Worm (Caenorhabditis elegans) whole organism, L4/young adult: Measurements from ENCODE around the gene T26C5.5.

Source experiments
- W03F9.2 ChIP-seq: fragments of 150-350 bp; optimal IDR thresholded peaks from 2 replicates; lab custom pipeline; 2014; ENCODE audit warnings: missing biosample characterization, missing genetic modification characterization
- dao-5 ChIP-seq: sonication (generic microtip); optimal IDR thresholded peaks from 2 replicates; lab custom pipeline; 2016; ENCODE audit warnings: missing genotype, missing genetic modification characterization, moderate library complexity, missing compliant biosample characterization
- him-1 ChIP-seq: sonication (generic microtip); optimal IDR thresholded peaks from 2 replicates; lab custom pipeline; 2016; ENCODE audit warnings: missing genotype, missing genetic modification reagents, missing genetic modification characterization, missing compliant biosample characterization

T26C5.5 gene

ce11 chrII:9246648-9247047 is at the start of gene T26C5.5:
Gene T26C5.5, minus strand, starts transcription at chrII:9246748.
- TF ChIP-seq W03F9.2 (tag; lab: Kevin White, UChicago) (no peak), dao-5 (no peak), him-1 (tag; lab: Kevin White, UChicago) (no peak)

ce11 chrII:9295678-9296077 is 49.1 kb upstream of the T26C5.5 start, which contains the start of gene C01G6.9:
Gene C01G6.9, minus strand, starts transcription at chrII:9295818.
- TF ChIP-seq him-1 (tag; lab: Kevin White, UChicago) (no peak), dao-5 (no peak), W03F9.2 (tag; lab: Kevin White, UChicago) (no peak)

ce11 chrII:9291632-9292031 is 45.1 kb upstream of the T26C5.5 start, which contains the start of gene acs-7:
Gene acs-7, plus strand, starts transcription at chrII:9292017.
- TF ChIP-seq W03F9.2 (tag; lab: Kevin White, UChicago) (no peak), him-1 (tag; lab: Kevin White, UChicago) (no peak), dao-5 (no peak)

ce11 chrII:9289127-9289526 is 42.6 kb upstream of the T26C5.5 start:
- TF ChIP-seq dao-5 (no peak), him-1 (tag; lab: Kevin White, UChicago) (no peak), W03F9.2 (tag; lab: Kevin White, UChicago) (no peak)

DNA sequence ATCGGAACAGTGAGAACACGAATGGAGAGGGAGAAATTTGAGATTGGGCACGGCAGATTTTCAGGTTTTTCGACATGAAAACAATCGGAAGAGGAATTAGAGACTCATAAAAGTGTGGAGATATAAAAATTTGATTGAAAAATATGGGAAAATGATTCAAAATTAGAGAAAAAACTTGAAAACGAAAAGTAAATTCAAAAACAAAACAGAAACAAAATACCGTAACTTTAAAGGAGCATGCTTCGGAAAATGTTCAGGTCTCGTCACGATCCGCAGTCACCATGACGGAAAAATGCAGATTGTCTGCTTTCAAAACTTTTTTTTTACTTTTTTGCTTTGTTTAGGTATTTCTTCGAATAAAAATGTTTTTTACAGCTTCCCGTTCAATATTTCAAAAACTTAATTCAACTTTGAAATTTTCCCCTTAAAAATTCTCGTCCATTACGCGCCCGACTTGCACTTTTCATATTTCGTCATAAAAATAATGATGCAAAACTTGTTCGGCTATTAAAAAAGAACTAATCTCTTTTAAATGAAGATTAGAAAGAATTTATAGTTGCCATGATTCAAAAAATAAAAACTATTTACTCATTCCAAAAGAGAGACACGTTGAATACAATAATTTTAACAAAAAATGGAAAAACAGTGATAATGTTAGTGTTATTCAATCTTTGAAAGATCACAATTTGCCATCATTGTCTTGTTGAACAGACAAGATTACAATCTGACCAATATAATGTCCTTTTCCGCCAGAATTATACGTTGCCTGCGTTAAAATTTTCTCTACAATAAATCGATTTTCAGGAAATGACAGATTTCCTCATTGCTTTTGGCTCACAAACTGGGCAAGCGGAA is 38.9 kb upstream of the T26C5.5 start, which contains the start of gene mtrr-1:
mtrr-1 (plus strand) TSS at position 805 of the 855 bp plus-strand sequence.
- TF ChIP-seq dao-5 (no peak), him-1 (tag; lab: Kevin White, UChicago) (no peak), W03F9.2 (tag; lab: Kevin White, UChicago) (peak; percentile 25)

DNA sequence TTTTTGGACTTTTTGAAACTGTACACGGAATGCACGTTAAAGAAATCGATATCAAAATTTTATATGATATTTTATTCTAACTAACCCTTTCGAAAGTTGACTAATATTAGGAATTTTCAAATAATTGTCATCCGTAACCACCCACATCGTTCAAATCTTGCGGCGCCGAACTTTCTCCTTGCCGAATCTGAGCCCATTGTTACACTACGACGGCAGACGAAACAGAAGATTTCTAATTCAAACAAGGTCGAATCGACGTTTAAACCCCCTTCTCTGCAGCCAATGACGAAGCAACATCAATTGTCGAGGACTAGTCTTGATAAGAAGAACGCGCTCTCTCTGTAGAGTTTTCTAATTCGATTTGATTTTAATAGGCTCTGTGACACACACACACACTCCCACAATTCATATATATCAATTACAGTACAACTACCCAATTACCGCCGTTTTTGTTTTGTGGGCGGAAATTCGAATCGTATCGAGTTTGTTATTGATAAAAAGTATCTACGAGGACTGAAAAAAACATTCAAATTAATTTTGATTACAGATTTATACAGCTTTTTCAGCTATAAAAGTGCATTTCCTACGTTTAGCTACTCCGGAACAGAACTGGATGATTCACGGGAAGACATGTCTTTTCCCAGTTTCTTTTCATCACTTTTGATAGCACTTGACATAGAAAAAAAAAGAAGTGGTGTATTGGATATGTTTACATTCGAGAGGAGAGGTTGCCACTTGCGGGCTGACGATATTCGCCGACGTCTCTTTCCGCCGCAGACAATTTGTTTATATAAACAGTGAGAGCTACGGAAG is 38.0 kb upstream of the T26C5.5 start:
- TF ChIP-seq dao-5 (no peak), W03F9.2 (tag; lab: Kevin White, UChicago) (no peak), him-1 (tag; lab: Kevin White, UChicago) (no peak)

DNA sequence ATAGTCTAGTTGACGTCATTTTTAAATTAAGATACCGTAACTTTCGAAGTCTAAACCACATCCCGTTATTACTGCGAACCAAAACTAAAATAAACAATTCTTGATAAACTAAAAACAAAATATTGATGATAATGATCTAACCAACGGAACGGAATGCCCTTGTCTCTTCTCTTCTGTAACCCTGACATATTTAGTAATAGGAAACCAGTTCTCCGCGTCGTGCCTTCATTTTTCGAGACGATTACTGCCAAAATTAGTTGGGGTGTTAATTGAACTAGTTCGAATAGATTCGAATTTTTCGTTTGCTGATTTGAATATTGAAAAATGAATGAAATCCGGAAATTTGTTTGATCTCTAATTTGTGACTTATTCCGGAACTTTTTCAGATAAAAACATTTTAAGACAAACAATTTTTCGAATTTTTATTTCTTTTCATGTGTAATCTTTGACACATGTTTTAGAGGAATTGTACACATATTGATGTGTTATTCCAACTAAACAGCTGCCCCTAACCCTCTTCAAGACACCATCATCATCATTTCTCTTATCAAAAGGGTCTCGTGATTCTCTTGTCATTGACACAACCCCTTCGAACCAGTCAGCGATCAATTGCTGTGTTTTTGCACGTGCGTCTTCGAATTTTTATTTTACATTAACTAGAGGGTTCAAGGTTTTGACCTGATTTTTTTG is 37.3 kb upstream of the T26C5.5 start:
- TF ChIP-seq W03F9.2 (tag; lab: Kevin White, UChicago): peak; percentile 30
- TF ChIP-seq dao-5: no peak
- no peak for TF ChIP-seq him-1 (tag; lab: Kevin White, UChicago)

DNA sequence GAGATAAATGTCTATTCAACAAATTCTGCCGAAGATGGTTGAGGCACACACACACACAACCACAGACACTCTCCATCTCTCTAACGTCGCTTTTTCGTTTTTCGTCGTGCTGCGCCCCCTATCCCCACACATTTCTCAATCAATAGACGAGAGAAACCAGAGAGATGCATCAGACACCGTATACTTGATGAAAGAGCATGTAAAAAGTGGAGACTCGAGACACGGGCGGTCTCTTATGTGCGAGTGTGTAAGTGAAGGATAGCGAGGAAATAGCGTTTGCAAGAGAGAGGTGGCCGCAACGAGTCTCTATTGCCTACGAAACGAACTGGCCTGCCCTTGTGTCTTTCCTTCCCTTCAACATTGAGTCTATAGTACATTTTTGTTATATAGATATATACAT is 36.2 kb upstream of the T26C5.5 start:
- TF ChIP-seq W03F9.2 (tag; lab: Kevin White, UChicago) (peak; percentile 53), dao-5 (peak; percentile 70), him-1 (tag; lab: Kevin White, UChicago) (peak; percentile 72)

DNA sequence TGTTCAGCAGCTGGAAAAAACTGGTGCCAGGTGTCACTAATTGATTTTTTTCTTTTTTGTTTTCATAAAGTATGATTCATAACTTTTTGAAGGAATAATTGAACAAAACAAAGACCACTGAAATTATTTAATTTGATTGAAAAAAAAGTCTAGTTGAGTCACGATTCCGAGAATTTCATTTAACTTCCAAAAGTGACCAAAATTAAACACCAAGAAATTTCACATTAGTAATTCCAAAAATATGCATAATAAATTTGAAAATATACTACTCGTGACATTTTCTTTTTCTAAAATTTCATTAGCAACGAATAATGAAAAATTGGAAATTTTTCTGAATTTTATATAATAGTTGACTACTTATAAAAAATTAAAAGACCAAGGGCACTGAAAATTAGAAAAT is 35.5 kb upstream of the T26C5.5 start:
- no peak for TF ChIP-seq dao-5
- no peak for TF ChIP-seq him-1 (tag; lab: Kevin White, UChicago)
- no peak for TF ChIP-seq W03F9.2 (tag; lab: Kevin White, UChicago)

DNA sequence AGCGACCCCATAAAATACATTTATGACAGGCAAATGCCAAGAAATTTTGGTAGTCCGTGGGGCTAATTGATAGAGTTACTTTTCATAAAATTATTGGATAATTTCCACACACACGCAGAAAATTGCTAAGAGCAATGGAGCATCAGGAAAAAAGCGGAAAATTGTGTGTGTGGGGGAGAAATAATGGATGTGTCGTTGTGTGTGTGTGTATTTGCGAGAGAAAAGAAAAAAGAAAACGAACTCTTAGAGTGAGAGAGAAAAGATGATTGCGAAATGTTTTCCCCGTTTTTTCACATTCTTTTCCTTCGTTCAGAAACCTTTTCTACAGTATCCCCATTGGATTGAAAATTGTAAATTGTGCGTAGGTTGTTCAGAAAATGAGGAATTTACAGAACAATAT is 35.0 kb upstream of the T26C5.5 start:
- TF ChIP-seq him-1 (tag; lab: Kevin White, UChicago): no peak
- no peak for TF ChIP-seq W03F9.2 (tag; lab: Kevin White, UChicago)
- TF ChIP-seq dao-5: no peak

DNA sequence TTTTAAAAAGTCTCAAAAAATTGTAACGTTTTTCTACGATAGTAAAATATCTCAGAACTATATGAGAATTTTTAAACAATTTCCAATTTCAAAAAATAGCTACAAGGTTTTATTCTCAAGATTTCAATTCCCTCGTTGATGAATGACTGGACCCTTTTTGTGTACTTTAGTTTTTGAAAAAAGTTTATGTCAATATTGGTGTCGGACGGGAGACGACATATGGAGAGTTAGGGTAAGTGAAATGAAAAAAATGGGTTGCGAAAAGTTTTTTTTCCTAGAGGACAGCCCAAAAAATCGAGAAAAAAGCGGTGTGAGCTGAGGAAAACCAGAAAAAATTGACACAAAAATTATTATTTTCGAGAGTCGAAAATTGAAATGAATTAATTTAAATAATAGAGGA is 34.3 kb upstream of the T26C5.5 start:
- no peak for TF ChIP-seq dao-5
- no peak for TF ChIP-seq him-1 (tag; lab: Kevin White, UChicago)
- no peak for TF ChIP-seq W03F9.2 (tag; lab: Kevin White, UChicago)

DNA sequence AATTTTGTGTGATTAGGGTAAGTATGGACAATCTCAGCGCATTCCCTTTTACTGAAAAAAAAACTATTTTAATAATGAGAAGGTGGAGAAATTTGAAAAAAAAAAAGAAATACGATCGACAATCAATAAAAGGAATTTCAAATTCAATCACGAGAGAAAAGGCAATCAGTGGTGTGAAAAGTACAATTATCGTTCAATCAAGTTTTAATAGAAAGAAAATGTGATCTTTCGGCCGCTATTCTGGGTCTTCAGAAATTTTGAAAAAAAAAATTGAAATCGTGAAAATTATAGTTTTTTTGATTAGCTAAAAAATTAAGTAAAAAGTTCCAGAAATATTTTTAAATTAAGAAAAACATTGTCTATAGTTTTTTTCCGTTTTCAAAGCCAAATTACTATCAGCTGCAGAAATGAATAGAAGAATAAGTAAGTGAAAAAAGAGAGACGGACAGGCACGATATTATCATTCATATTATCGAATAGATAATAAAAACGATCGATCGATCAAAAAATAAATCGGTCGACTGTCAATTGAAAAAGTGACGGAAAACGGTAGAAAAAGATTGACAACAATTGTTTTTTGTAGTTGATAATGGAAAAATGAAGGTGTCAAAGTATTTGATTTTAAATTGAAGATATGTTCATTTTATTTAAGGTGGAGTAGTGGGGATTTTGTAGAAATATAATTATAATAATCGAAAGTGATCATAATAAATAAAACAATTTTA is 33.7 kb upstream of the T26C5.5 start, which contains the start of gene gldi-3:
gldi-3 (minus strand) TSS at position 51 of the 725 bp plus-strand sequence.
- no peak for TF ChIP-seq dao-5

ce11 chrII:9279016-9279415 is 32.5 kb upstream of the T26C5.5 start:
- TF ChIP-seq dao-5: no peak
- no peak for TF ChIP-seq him-1 (tag; lab: Kevin White, UChicago)
- TF ChIP-seq W03F9.2 (tag; lab: Kevin White, UChicago): no peak
